Worm (Caenorhabditis elegans) whole organism, young adult: ENCODE measurements around the gene pha-4.

Source experiments
- B0019.2 ChIP-seq: fragments of 200-800 bp; sonication (Bioruptor generic); conservative IDR thresholded peaks from 2 replicates; pipeline ENCODE4 v1.3.6; 2022; ENCODE audit warnings: missing genetic modification reagents, missing genetic modification characterization, missing compliant biosample characterization
- B0035.1 ChIP-seq: sonication (generic microtip); optimal IDR thresholded peaks from 2 replicates; lab custom pipeline; 2016; ENCODE audit warnings: missing genetic modification characterization, mild to moderate bottlenecking, missing compliant biosample characterization, missing genotype, missing genetic modification reagents
- B0261.1 ChIP-seq: sonication (generic microtip); optimal IDR thresholded peaks from 2 replicates; lab custom pipeline; 2016; ENCODE audit warnings: mild to moderate bottlenecking, missing genetic modification characterization, moderate library complexity, missing compliant biosample characterization
- B0336.3 ChIP-seq: fragments of 200-800 bp; sonication (Bioruptor generic); IDR thresholded peaks from 2 replicates; pipeline ENCODE4 v1.3.6; 2022; ENCODE audit warnings: missing genetic modification characterization, missing compliant biosample characterization
- C06A6.2 ChIP-seq: fragments of 200-800 bp; sonication (Bioruptor generic); conservative IDR thresholded peaks from 2 replicates; pipeline ENCODE4 v1.3.6; 2022; ENCODE audit warnings: missing genetic modification characterization, missing compliant biosample characterization
- D2030.7 ChIP-seq: fragments of 200-800 bp; sonication (Bioruptor generic); IDR thresholded peaks from 2 replicates; pipeline ENCODE4 v1.3.6; 2022; ENCODE audit warnings: missing genetic modification reagents, missing genetic modification characterization, missing compliant biosample characterization
- F22D6.2 ChIP-seq: sonication (generic microtip); optimal IDR thresholded peaks from 2 replicates; lab custom pipeline; 2016; ENCODE audit warnings: mild to moderate bottlenecking, missing genetic modification characterization, missing compliant biosample characterization
- F37B4.10 ChIP-seq: fragments of 200-800 bp; sonication (Bioruptor generic); IDR thresholded peaks from 2 replicates; pipeline ENCODE4 v1.3.6; 2022; ENCODE audit warnings: missing genetic modification characterization, missing compliant biosample characterization
- F39B2.1 ChIP-seq: fragments of 200-800 bp; sonication (Bioruptor generic); IDR thresholded peaks from 2 replicates; pipeline ENCODE4 v1.3.6; 2022; ENCODE audit warnings: missing genetic modification reagents, missing genetic modification characterization, missing compliant biosample characterization
- F49E8.2 ChIP-seq: sonication (generic microtip); optimal IDR thresholded peaks from 3 replicates; lab custom pipeline; 2017; ENCODE audit warnings: missing genetic modification characterization, mild to moderate bottlenecking, missing compliant biosample characterization, antibody characterized with exemption, moderate library complexity; ENCODE audit not compliant: insufficient read depth
- F55B11.4 ChIP-seq: sonication (generic microtip); optimal IDR thresholded peaks from 2 replicates; lab custom pipeline; 2016; ENCODE audit warnings: missing compliant biosample characterization, missing genetic modification characterization, borderline replicate concordance; ENCODE audit not compliant: insufficient read depth
- F57C9.4 ChIP-seq: sonication (generic microtip); optimal IDR thresholded peaks from 2 replicates; lab custom pipeline; 2017; ENCODE audit warnings: mild to moderate bottlenecking, missing genetic modification characterization, missing compliant biosample characterization
- K11D2.4 ChIP-seq: fragments of 200-800 bp; sonication (Bioruptor generic); IDR thresholded peaks from 2 replicates; pipeline ENCODE4 v1.3.6; 2022; ENCODE audit warnings: missing genetic modification reagents, missing genetic modification characterization, missing compliant biosample characterization
- T07F8.4 ChIP-seq: sonication (generic microtip); optimal IDR thresholded peaks from 2 replicates; lab custom pipeline; 2016; ENCODE audit warnings: mild to moderate bottlenecking, missing genetic modification characterization, moderate library complexity, missing compliant biosample characterization
- Y53F4B.3 ChIP-seq: fragments of 200-800 bp; sonication (Bioruptor generic); IDR thresholded peaks from 2 replicates; pipeline ENCODE4 v1.3.6; 2022; ENCODE audit warnings: missing genetic modification reagents, missing genetic modification characterization, missing compliant biosample characterization
- ama-1 ChIP-seq, 3 experiments: fragments of 150-350 bp in 1 of 3; sonication (generic microtip) in 2 of 3; optimal IDR thresholded peaks; 2 replicates each; lab custom pipeline; 2014 to 2018; ENCODE audit warnings: missing biosample characterization in 2 of 3, missing genetic modification characterization in 2 of 3, missing genetic modification reagents in 2 of 3
- aptf-2 ChIP-seq: fragments of 200-800 bp; sonication (Bioruptor generic); conservative IDR thresholded peaks from 2 replicates; pipeline ENCODE4 v1.3.6; 2022; ENCODE audit warnings: missing genetic modification reagents, missing genetic modification characterization, missing compliant biosample characterization
- attf-6 ChIP-seq: fragments of 200-800 bp; sonication (Bioruptor generic); IDR thresholded peaks from 2 replicates; pipeline ENCODE4 v1.3.6; 2022; ENCODE audit warnings: missing genetic modification reagents, missing genetic modification characterization, missing compliant biosample characterization
- bed-2 ChIP-seq: fragments of 200-800 bp; sonication (Bioruptor generic); IDR thresholded peaks from 2 replicates; pipeline ENCODE4 v1.3.6; 2022; ENCODE audit warnings: missing genetic modification reagents, missing genetic modification characterization, missing compliant biosample characterization
- ceh-100 ChIP-seq: fragments of 200-800 bp; sonication (Bioruptor generic); IDR thresholded peaks from 2 replicates; pipeline ENCODE4 v1.3.6; 2022; ENCODE audit warnings: missing genetic modification reagents, missing genetic modification characterization, missing compliant biosample characterization
- ceh-58 ChIP-seq: fragments of 200-800 bp; sonication (Bioruptor generic); IDR thresholded peaks from 2 replicates; pipeline ENCODE4 v1.3.6; 2022; ENCODE audit warnings: missing genetic modification characterization, missing compliant biosample characterization
- ceh-91 ChIP-seq: fragments of 200-800 bp; sonication (Bioruptor generic); IDR thresholded peaks from 2 replicates; pipeline ENCODE4 v1.3.6; 2022; ENCODE audit warnings: missing genetic modification reagents, missing genetic modification characterization, missing compliant biosample characterization
- die-1 ChIP-seq: sonication (generic microtip); optimal IDR thresholded peaks from 2 replicates; lab custom pipeline; 2016; ENCODE audit warnings: missing genotype, mild to moderate bottlenecking, missing genetic modification characterization, missing compliant biosample characterization
- efl-1 ChIP-seq: fragments of 150-350 bp; optimal IDR thresholded peaks from 2 replicates; lab custom pipeline; 2014; ENCODE audit warnings: missing biosample characterization, missing genetic modification reagents, missing genetic modification characterization
- egrh-3 ChIP-seq: fragments of 200-800 bp; sonication (Bioruptor generic); IDR thresholded peaks from 2 replicates; pipeline ENCODE4 v1.3.6; 2022; ENCODE audit warnings: missing genetic modification reagents, missing genetic modification characterization, missing compliant biosample characterization
- ets-4 ChIP-seq: fragments of 200-800 bp; sonication (Bioruptor generic); optimal IDR thresholded peaks from 2 replicates; lab custom pipeline; 2018; ENCODE audit warnings: mild to moderate bottlenecking, missing genetic modification characterization, missing compliant biosample characterization
- lin-26 ChIP-seq: fragments of 200-800 bp; sonication (Bioruptor generic); IDR thresholded peaks from 2 replicates; pipeline ENCODE4 v1.3.6; 2022; ENCODE audit warnings: missing genetic modification reagents, missing genetic modification characterization, missing compliant biosample characterization
- lin-35 ChIP-seq, 3 experiments: fragments of 150-350 bp in 2 of 3; sonication (generic microtip) in 1 of 3; optimal IDR thresholded peaks; 2 replicates each; lab custom pipeline; 2014 to 2018; ENCODE audit warnings: missing biosample characterization in 3 of 3, missing genetic modification characterization in 3 of 3, missing genetic modification reagents in 3 of 3
- lin-40 ChIP-seq: sonication (generic microtip); optimal IDR thresholded peaks from 2 replicates; lab custom pipeline; 2016; ENCODE audit warnings: missing genetic modification characterization, mild to moderate bottlenecking, missing compliant biosample characterization, missing genotype, missing genetic modification reagents
- lin-54 ChIP-seq: fragments of 200-800 bp; sonication (Bioruptor generic); optimal IDR thresholded peaks from 2 replicates; lab custom pipeline; 2018; ENCODE audit warnings: mild to moderate bottlenecking, missing genetic modification characterization, missing compliant biosample characterization
- madf-10 ChIP-seq: sonication (generic microtip); optimal IDR thresholded peaks from 2 replicates; lab custom pipeline; 2016; ENCODE audit warnings: mild to moderate bottlenecking, missing genetic modification characterization, missing compliant biosample characterization
- mel-28 ChIP-seq: sonication (generic microtip); optimal IDR thresholded peaks from 2 replicates; lab custom pipeline; 2016; ENCODE audit warnings: borderline replicate concordance, mild to moderate bottlenecking, missing genetic modification characterization, missing compliant biosample characterization
- mes-4 ChIP-seq: sonication (generic microtip); optimal IDR thresholded peaks from 2 replicates; lab custom pipeline; 2016; ENCODE audit warnings: missing genotype, missing genetic modification characterization, missing compliant biosample characterization
- mxl-1 ChIP-seq: sonication (generic microtip); optimal IDR thresholded peaks from 2 replicates; lab custom pipeline; 2016; ENCODE audit warnings: missing genetic modification characterization, missing compliant biosample characterization
- nhr-120 ChIP-seq: fragments of 200-800 bp; sonication (Bioruptor generic); IDR thresholded peaks from 2 replicates; pipeline ENCODE4 v1.3.6; 2022; ENCODE audit warnings: missing genetic modification characterization, missing compliant biosample characterization
- nhr-27 ChIP-seq: fragments of 200-800 bp; sonication (Bioruptor generic); optimal IDR thresholded peaks from 2 replicates; lab custom pipeline; 2018; ENCODE audit warnings: mild to moderate bottlenecking, missing genetic modification characterization, moderate library complexity, missing compliant biosample characterization
- pha-4 ChIP-seq: fragments of 150-350 bp; sonication (generic microtip); optimal IDR thresholded peaks from 2 replicates; lab custom pipeline; 2014; ENCODE audit warnings: missing biosample characterization, missing genetic modification reagents, missing genetic modification characterization
- repo-1 ChIP-seq: sonication (generic microtip); optimal IDR thresholded peaks from 2 replicates; lab custom pipeline; 2017; ENCODE audit warnings: mild to moderate bottlenecking, missing genetic modification characterization, missing compliant biosample characterization
- snpc-1.1 ChIP-seq: sonication (generic microtip); optimal IDR thresholded peaks from 2 replicates; lab custom pipeline; 2017; ENCODE audit warnings: missing genetic modification characterization, mild to moderate bottlenecking, missing compliant biosample characterization, antibody characterized with exemption, moderate library complexity, missing genotype, missing genetic modification reagents; ENCODE audit not compliant: insufficient read depth
- snpc-4 ChIP-seq, 5 experiments: fragments of 150-350 bp in 1 of 5; sonication (generic microtip) in 4 of 5; optimal IDR thresholded peaks; 2 replicates each; lab custom pipeline; 2014 to 2018; ENCODE audit warnings: missing genetic modification characterization in 5 of 5, missing biosample characterization in 3 of 5, antibody characterized with exemption in 2 of 5, mild to moderate bottlenecking in 2 of 5, missing compliant biosample characterization in 2 of 5, missing genotype in 2 of 5, moderate library complexity in 2 of 5, missing genetic modification reagents in 1 of 5
- somi-1 ChIP-seq: fragments of 200-800 bp; sonication (Bioruptor generic); optimal IDR thresholded peaks from 2 replicates; lab custom pipeline; 2018; ENCODE audit warnings: mild to moderate bottlenecking, missing genetic modification characterization, missing compliant biosample characterization
- sptf-2 ChIP-seq: fragments of 200-800 bp; sonication (Bioruptor generic); optimal IDR thresholded peaks from 2 replicates; lab custom pipeline; 2018; ENCODE audit warnings: mild to moderate bottlenecking, missing genetic modification characterization, missing compliant biosample characterization
- unc-130 ChIP-seq: sonication (generic microtip); optimal IDR thresholded peaks from 2 replicates; lab custom pipeline; 2016; ENCODE audit warnings: missing genetic modification reagents, missing genetic modification characterization, missing compliant biosample characterization
- xnd-1 ChIP-seq: sonication (generic microtip); optimal IDR thresholded peaks from 2 replicates; lab custom pipeline; 2016; ENCODE audit warnings: missing genotype, missing genetic modification reagents, missing genetic modification characterization, missing compliant biosample characterization
- ztf-22 ChIP-seq: fragments of 200-800 bp; sonication (Bioruptor generic); optimal IDR thresholded peaks from 2 replicates; lab custom pipeline; 2018; ENCODE audit warnings: mild to moderate bottlenecking, missing genetic modification characterization, moderate library complexity, missing compliant biosample characterization
- ztf-25 ChIP-seq: fragments of 200-800 bp; sonication (Bioruptor generic); IDR thresholded peaks from 2 replicates; pipeline ENCODE4 v1.3.6; 2022; ENCODE audit warnings: missing genetic modification reagents, missing genetic modification characterization, missing compliant biosample characterization
- ztf-6 ChIP-seq: fragments of 200-800 bp; sonication (Bioruptor generic); IDR thresholded peaks from 2 replicates; pipeline ENCODE4 v1.3.6; 2022; ENCODE audit warnings: missing genetic modification reagents, missing genetic modification characterization, missing compliant biosample characterization

The pha-4 gene

ce11 chrV:20778257-20778697, 25.4 kb downstream of the pha-4 start (continued):
- TF ChIP-seq K11D2.4 (GFP tag; lab: Robert Waterston, UW) = peak; percentile 87
- no peak for TF ChIP-seq ceh-58 (GFP tag; lab: Robert Waterston, UW)
- no peak for TF ChIP-seq F57C9.4
- TF ChIP-seq aptf-2 = 0 out of 2 replicates have a peak, but pooled peaks have one; percentile 40
- no peak for TF ChIP-seq ztf-25 (GFP tag; lab: Robert Waterston, UW)
- TF ChIP-seq snpc-1.1 = no peak
- TF ChIP-seq D2030.7 = no peak
- TF ChIP-seq efl-1 = no peak
- TF ChIP-seq T07F8.4 (tag; lab: Kevin White, UChicago) = no peak
- peak; percentile 84 for TF ChIP-seq B0336.3 (GFP tag; lab: Robert Waterston, UW)
- TF ChIP-seq F55B11.4 (tag; lab: Kevin White, UChicago) = no peak
- TF ChIP-seq ceh-100 (GFP tag; lab: Robert Waterston, UW) = peak; percentile 42; the same call in 1 of the 2 replicates
- peak; percentile 51 for TF ChIP-seq ztf-22 (GFP tag; lab: Kevin White, UChicago)
- TF ChIP-seq pha-4 (tag; lab: Kevin White, UChicago) = no peak
- TF ChIP-seq ceh-91 = no peak
- TF ChIP-seq C06A6.2 (GFP tag; lab: Robert Waterston, UW) = peak; percentile 88
- no peak for TF ChIP-seq attf-6
- TF ChIP-seq B0019.2 (GFP tag; lab: Robert Waterston, UW) = no peak
- TF ChIP-seq madf-10 = peak; percentile 100
- no peak for TF ChIP-seq sptf-2 (GFP tag; lab: Kevin White, UChicago)
- no peak for TF ChIP-seq unc-130 (GFP tag; lab: Kevin White, UChicago)
- no peak for TF ChIP-seq F49E8.2
- TF ChIP-seq F22D6.2 (tag; lab: Kevin White, UChicago) = peak; percentile 53
- TF ChIP-seq xnd-1 (tag; lab: Kevin White, UChicago) = no peak
- peak; percentile 96 for TF ChIP-seq lin-40
- TF ChIP-seq lin-26 (GFP tag; lab: Robert Waterston, UW) = peak; percentile 75; the same call in 1 of the 2 replicates
- TF ChIP-seq B0035.1 (tag; lab: Kevin White, UChicago) = peak; percentile 70
- no peak for TF ChIP-seq ama-1 (optimal IDR thresholded peaks at IDR 0.05; lab: Kevin White, UChicago)
- no peak for TF ChIP-seq ama-1 (GFP tag; optimal IDR thresholded peaks at IDR 0.05; lab: Kevin White, UChicago)
- peak; percentile 60 for TF ChIP-seq repo-1 (tag; lab: Kevin White, UChicago)
- TF ChIP-seq bed-2 = no peak
- 0 out of 2 replicates have a peak, but pooled peaks have one; percentile 64 for TF ChIP-seq ztf-6 (GFP tag; lab: Robert Waterston, UW)
- peak; percentile 50; the same call in 1 of the 2 replicates for TF ChIP-seq egrh-3 (GFP tag; lab: Robert Waterston, UW)
- TF ChIP-seq mel-28 = no peak
- peak; percentile 93 for TF ChIP-seq somi-1 (GFP tag; lab: Kevin White, UChicago)
- peak in 1 of 3 experiments; percentile 87 for TF ChIP-seq lin-35 (GFP tag; optimal IDR thresholded peaks at IDR 0.05; lab: Kevin White, UChicago)
- no peak for TF ChIP-seq nhr-27
- peak; percentile 59 for TF ChIP-seq ets-4 (GFP tag; lab: Kevin White, UChicago)
- TF ChIP-seq F39B2.1 = no peak
- no peak for TF ChIP-seq snpc-4 (GFP tag; optimal IDR thresholded peaks at IDR 0.05; lab: Kevin White, UChicago)
- peak in 3 of 4 experiments; percentile 14 to 80 (median 79) for TF ChIP-seq snpc-4 (tag; optimal IDR thresholded peaks at IDR 0.05; lab: Kevin White, UChicago)
- TF ChIP-seq Y53F4B.3 (GFP tag; lab: Robert Waterston, UW) = no peak
- no peak for TF ChIP-seq mes-4 (tag; lab: Kevin White, UChicago)
- no peak for TF ChIP-seq F37B4.10
- no peak for TF ChIP-seq mxl-1
- peak; percentile 37 for TF ChIP-seq die-1
- no peak for TF ChIP-seq nhr-120 (GFP tag; lab: Robert Waterston, UW)
- peak; percentile 71 for TF ChIP-seq lin-54 (GFP tag; lab: Kevin White, UChicago)
- no peak for TF ChIP-seq B0261.1 (tag; lab: Kevin White, UChicago)
